Worm (Caenorhabditis elegans): ENCODE results near the gene F38B6.7.

F38B6.7 gene

ce11 chrX:6692896-6693295 lies 5.3 kb downstream of the F38B6.7 start:
- TF ChIP-seq ztf-29 (GFP tag; IDR thresholded peaks at IDR 0.05) (no peak), cog-1 (tag; optimal IDR thresholded peaks at IDR 0.05) (no peak), med-1 (GFP tag; optimal IDR thresholded peaks at IDR 0.05; ENCODE audit: insufficient read depth) (no peak), ztf-23 (GFP tag; IDR thresholded peaks at IDR 0.05) (no peak), klf-2 (GFP tag; conservative IDR thresholded peaks at IDR 0.05) (no peak), ref-1 (GFP tag; conservative IDR thresholded peaks at IDR 0.05) (no peak), flt-1 (GFP tag; IDR thresholded peaks at IDR 0.05) (no peak), tab-1 (GFP tag; IDR thresholded peaks at IDR 0.05) (no peak), T22C8.4 (GFP tag; IDR thresholded peaks at IDR 0.05) (no peak)

ce11 chrX:6691653-6692052 lies 6.5 kb downstream of the F38B6.7 start:
- TF ChIP-seq ztf-29 (GFP tag; IDR thresholded peaks at IDR 0.05) = no peak
- no peak for TF ChIP-seq tab-1 (GFP tag; IDR thresholded peaks at IDR 0.05)
- TF ChIP-seq klf-2 (GFP tag; conservative IDR thresholded peaks at IDR 0.05) = no peak
- TF ChIP-seq T22C8.4 (GFP tag; IDR thresholded peaks at IDR 0.05) = no peak
- TF ChIP-seq flt-1 (GFP tag; IDR thresholded peaks at IDR 0.05) = no peak
- TF ChIP-seq cog-1 (tag; optimal IDR thresholded peaks at IDR 0.05) = no peak
- no peak for TF ChIP-seq med-1 (GFP tag; optimal IDR thresholded peaks at IDR 0.05; ENCODE audit: insufficient read depth)
- no peak for TF ChIP-seq ref-1 (GFP tag; conservative IDR thresholded peaks at IDR 0.05)
- TF ChIP-seq ztf-23 (GFP tag; IDR thresholded peaks at IDR 0.05) = no peak

ce11 chrX:6689985-6690384 lies 8.2 kb downstream of the F38B6.7 start, which contains the start of gene F38B6.6:
Gene F38B6.6, minus strand, starts transcription at chrX:6690085.
- TF ChIP-seq tab-1 (GFP tag; IDR thresholded peaks at IDR 0.05) (no peak), flt-1 (GFP tag; IDR thresholded peaks at IDR 0.05) (no peak), med-1 (GFP tag; optimal IDR thresholded peaks at IDR 0.05; ENCODE audit: insufficient read depth) (no peak), ztf-23 (GFP tag; IDR thresholded peaks at IDR 0.05) (no peak), klf-2 (GFP tag; conservative IDR thresholded peaks at IDR 0.05) (no peak), ztf-29 (GFP tag; IDR thresholded peaks at IDR 0.05) (no peak), T22C8.4 (GFP tag; IDR thresholded peaks at IDR 0.05) (no peak), cog-1 (tag; optimal IDR thresholded peaks at IDR 0.05) (no peak), ref-1 (GFP tag; conservative IDR thresholded peaks at IDR 0.05) (no peak)

ce11 chrX:6688953-6689562 lies 9.1 kb downstream of the F38B6.7 start:
- TF ChIP-seq cog-1 (tag; optimal IDR thresholded peaks at IDR 0.05) (peak; percentile 48), ref-1 (GFP tag; conservative IDR thresholded peaks at IDR 0.05) (no peak)

- TF ChIP-seq T22C8.4 (GFP tag; IDR thresholded peaks at IDR 0.05) = no peak
- TF ChIP-seq ztf-29 (GFP tag; IDR thresholded peaks at IDR 0.05) = no peak
- TF ChIP-seq cog-1 (tag; optimal IDR thresholded peaks at IDR 0.05) = no peak
- TF ChIP-seq med-1 (GFP tag; optimal IDR thresholded peaks at IDR 0.05; ENCODE audit: insufficient read depth) = no peak
- no peak for TF ChIP-seq ref-1 (GFP tag; conservative IDR thresholded peaks at IDR 0.05)
- TF ChIP-seq tab-1 (GFP tag; IDR thresholded peaks at IDR 0.05) = no peak
- TF ChIP-seq ztf-23 (GFP tag; IDR thresholded peaks at IDR 0.05) = no peak
- no peak for TF ChIP-seq klf-2 (GFP tag; conservative IDR thresholded peaks at IDR 0.05)
- no peak for TF ChIP-seq flt-1 (GFP tag; IDR thresholded peaks at IDR 0.05)
Measured at ce11 chrX:6687756-6688155, 10.4 kb downstream of the F38B6.7 start.

ce11 chrX:6687345-6687744 lies 10.8 kb downstream of the F38B6.7 start:
- TF ChIP-seq med-1 (GFP tag; optimal IDR thresholded peaks at IDR 0.05; ENCODE audit: insufficient read depth) (no peak), cog-1 (tag; optimal IDR thresholded peaks at IDR 0.05) (no peak), flt-1 (GFP tag; IDR thresholded peaks at IDR 0.05) (no peak), T22C8.4 (GFP tag; IDR thresholded peaks at IDR 0.05) (no peak), klf-2 (GFP tag; conservative IDR thresholded peaks at IDR 0.05) (no peak), tab-1 (GFP tag; IDR thresholded peaks at IDR 0.05) (no peak), ztf-23 (GFP tag; IDR thresholded peaks at IDR 0.05) (no peak), ref-1 (GFP tag; conservative IDR thresholded peaks at IDR 0.05) (no peak)

ce11 chrX:6682683-6683082 lies 15.5 kb downstream of the F38B6.7 start, which contains the start of gene F38B6.8:
Gene F38B6.8, minus strand, starts transcription at chrX:6682783.
- TF ChIP-seq tab-1 (GFP tag; IDR thresholded peaks at IDR 0.05) (no peak), cog-1 (tag; optimal IDR thresholded peaks at IDR 0.05) (no peak), T22C8.4 (GFP tag; IDR thresholded peaks at IDR 0.05) (no peak), ztf-23 (GFP tag; IDR thresholded peaks at IDR 0.05) (no peak), med-1 (GFP tag; optimal IDR thresholded peaks at IDR 0.05; ENCODE audit: insufficient read depth) (no peak), klf-2 (GFP tag; conservative IDR thresholded peaks at IDR 0.05) (no peak), flt-1 (GFP tag; IDR thresholded peaks at IDR 0.05) (no peak), ztf-29 (GFP tag; IDR thresholded peaks at IDR 0.05) (no peak), ref-1 (GFP tag; conservative IDR thresholded peaks at IDR 0.05) (no peak)

ce11 chrX:6674333-6674919 lies 23.7 kb downstream of the F38B6.7 start, which contains the start of gene F38B6.4:
Gene F38B6.4, plus strand, starts transcription at chrX:6674869.
- TF ChIP-seq ztf-29 (GFP tag; IDR thresholded peaks at IDR 0.05) = no peak
- TF ChIP-seq cog-1 (tag; optimal IDR thresholded peaks at IDR 0.05) = no peak

ce11 chrX:6672519-6672918 lies 25.6 kb downstream of the F38B6.7 start, which contains the start of gene col-172:
Gene col-172, plus strand, starts transcription at chrX:6672819.
- TF ChIP-seq ztf-29 (GFP tag; IDR thresholded peaks at IDR 0.05) = no peak
- TF ChIP-seq ref-1 (GFP tag; conservative IDR thresholded peaks at IDR 0.05) = no peak
- TF ChIP-seq flt-1 (GFP tag; IDR thresholded peaks at IDR 0.05) = no peak

- TF ChIP-seq tab-1 (GFP tag; IDR thresholded peaks at IDR 0.05) (no peak), ztf-29 (GFP tag; IDR thresholded peaks at IDR 0.05) (no peak), flt-1 (GFP tag; IDR thresholded peaks at IDR 0.05) (no peak), med-1 (GFP tag; optimal IDR thresholded peaks at IDR 0.05; ENCODE audit: insufficient read depth) (no peak), klf-2 (GFP tag; conservative IDR thresholded peaks at IDR 0.05) (no peak), T22C8.4 (GFP tag; IDR thresholded peaks at IDR 0.05) (no peak), ref-1 (GFP tag; conservative IDR thresholded peaks at IDR 0.05) (no peak), cog-1 (tag; optimal IDR thresholded peaks at IDR 0.05) (no peak), ztf-23 (GFP tag; IDR thresholded peaks at IDR 0.05) (no peak)
Measured at ce11 chrX:6671717-6672116, 26.4 kb downstream of the F38B6.7 start.

All from whole organism, midembryonic.